Worm (Caenorhabditis elegans) whole organism, young adult: ENCODE results near the gene C18A3.3.

Experiments
- B0019.2 ChIP-seq: fragments of 200-800 bp; sonication (Bioruptor generic); conservative IDR thresholded peaks from 2 replicates; pipeline ENCODE4 v1.3.6; 2022; ENCODE audit warnings: missing genetic modification reagents, missing genetic modification characterization, missing compliant biosample characterization
- B0261.1 ChIP-seq: sonication (generic microtip); optimal IDR thresholded peaks from 2 replicates; lab custom pipeline; 2016; ENCODE audit warnings: mild to moderate bottlenecking, missing genetic modification characterization, moderate library complexity, missing compliant biosample characterization
- C06A6.2 ChIP-seq: fragments of 200-800 bp; sonication (Bioruptor generic); conservative IDR thresholded peaks from 2 replicates; pipeline ENCODE4 v1.3.6; 2022; ENCODE audit warnings: missing genetic modification characterization, missing compliant biosample characterization
- F33H1.4 ChIP-seq: fragments of 200-800 bp; sonication (Bioruptor generic); IDR thresholded peaks from 2 replicates; pipeline ENCODE4 v1.3.6; 2022; ENCODE audit warnings: missing genetic modification reagents, missing genetic modification characterization, missing compliant biosample characterization
- F39B2.1 ChIP-seq: fragments of 200-800 bp; sonication (Bioruptor generic); IDR thresholded peaks from 2 replicates; pipeline ENCODE4 v1.3.6; 2022; ENCODE audit warnings: missing genetic modification reagents, missing genetic modification characterization, missing compliant biosample characterization
- F49E8.2 ChIP-seq: sonication (generic microtip); optimal IDR thresholded peaks from 3 replicates; lab custom pipeline; 2017; ENCODE audit warnings: missing genetic modification characterization, mild to moderate bottlenecking, missing compliant biosample characterization, antibody characterized with exemption, moderate library complexity; ENCODE audit not compliant: insufficient read depth
- F57C9.4 ChIP-seq: sonication (generic microtip); optimal IDR thresholded peaks from 2 replicates; lab custom pipeline; 2017; ENCODE audit warnings: mild to moderate bottlenecking, missing genetic modification characterization, missing compliant biosample characterization
- T07F8.4 ChIP-seq: sonication (generic microtip); optimal IDR thresholded peaks from 2 replicates; lab custom pipeline; 2016; ENCODE audit warnings: mild to moderate bottlenecking, missing genetic modification characterization, moderate library complexity, missing compliant biosample characterization
- T26A5.8 ChIP-seq: sonication (generic microtip); optimal IDR thresholded peaks from 2 replicates; lab custom pipeline; 2016; ENCODE audit warnings: missing genetic modification characterization, missing compliant biosample characterization
- Y79H2A.3 ChIP-seq: fragments of 200-800 bp; sonication (Bioruptor generic); conservative IDR thresholded peaks from 2 replicates; pipeline ENCODE4 v1.3.6; 2022; ENCODE audit warnings: missing genetic modification reagents, missing genetic modification characterization, missing compliant biosample characterization
- ZK185.1 ChIP-seq: sonication (generic microtip); optimal IDR thresholded peaks from 2 replicates; lab custom pipeline; 2016; ENCODE audit warnings: mild to moderate bottlenecking, missing genetic modification characterization, missing compliant biosample characterization; ENCODE audit not compliant: poor library complexity, severe bottlenecking
- akir-1 ChIP-seq: fragments of 200-800 bp; sonication (Bioruptor generic); optimal IDR thresholded peaks from 2 replicates; lab custom pipeline; 2018; ENCODE audit warnings: mild to moderate bottlenecking, missing genetic modification characterization, moderate library complexity, missing compliant biosample characterization
- ama-1 ChIP-seq, 3 experiments: fragments of 150-350 bp in 1 of 3; sonication (generic microtip) in 2 of 3; optimal IDR thresholded peaks; 2 replicates each; lab custom pipeline; 2014 to 2018; ENCODE audit warnings: missing biosample characterization in 2 of 3, missing genetic modification characterization in 2 of 3, missing genetic modification reagents in 2 of 3
- aptf-2 ChIP-seq: fragments of 200-800 bp; sonication (Bioruptor generic); conservative IDR thresholded peaks from 2 replicates; pipeline ENCODE4 v1.3.6; 2022; ENCODE audit warnings: missing genetic modification reagents, missing genetic modification characterization, missing compliant biosample characterization
- attf-3 ChIP-seq: fragments of 200-800 bp; sonication (Bioruptor generic); conservative IDR thresholded peaks from 2 replicates; pipeline ENCODE4 v1.3.6; 2022; ENCODE audit warnings: missing genetic modification reagents, missing genetic modification characterization, missing compliant biosample characterization
- bed-1 ChIP-seq: fragments of 200-800 bp; sonication (Bioruptor generic); IDR thresholded peaks from 2 replicates; pipeline ENCODE4 v1.3.6; 2022; ENCODE audit warnings: missing genetic modification reagents, missing genetic modification characterization, missing compliant biosample characterization
- cebp-1 ChIP-seq, 2 experiments: fragments of 200-800 bp in 1 of 2; sonication (Bioruptor generic) in 1 of 2; sonication (generic microtip) in 1 of 2; IDR thresholded peaks in 1 of 2; optimal IDR thresholded peaks in 1 of 2; 2 replicates each; pipeline versions ENCODE4 v1.3.6 to Lab custom; 2017 to 2022; ENCODE audit warnings: missing compliant biosample characterization in 2 of 2, missing genetic modification characterization in 2 of 2, mild to moderate bottlenecking in 1 of 2, missing genetic modification reagents in 1 of 2, moderate library complexity in 1 of 2
- ceh-100 ChIP-seq: fragments of 200-800 bp; sonication (Bioruptor generic); IDR thresholded peaks from 2 replicates; pipeline ENCODE4 v1.3.6; 2022; ENCODE audit warnings: missing genetic modification reagents, missing genetic modification characterization, missing compliant biosample characterization
- ceh-27 ChIP-seq: fragments of 200-800 bp; sonication (Bioruptor generic); optimal IDR thresholded peaks from 2 replicates; lab custom pipeline; 2018; ENCODE audit warnings: mild to moderate bottlenecking, missing genetic modification characterization, moderate library complexity, missing compliant biosample characterization
- dpff-1 ChIP-seq: sonication (generic microtip); optimal IDR thresholded peaks from 2 replicates; lab custom pipeline; 2017; ENCODE audit warnings: mild to moderate bottlenecking, missing genetic modification characterization, missing compliant biosample characterization
- dpl-1 ChIP-seq: fragments of 150-350 bp; optimal IDR thresholded peaks from 2 replicates; lab custom pipeline; 2014; ENCODE audit warnings: missing biosample characterization, missing genetic modification reagents, missing genetic modification characterization
- egl-18 ChIP-seq: fragments of 200-800 bp; sonication (Bioruptor generic); IDR thresholded peaks from 2 replicates; pipeline ENCODE4 v1.3.6; 2022; ENCODE audit warnings: missing genetic modification reagents, missing genetic modification characterization, missing compliant biosample characterization
- ekl-4 ChIP-seq: fragments of 200-800 bp; sonication (Bioruptor generic); IDR thresholded peaks from 2 replicates; pipeline ENCODE4 v1.3.6; 2022; ENCODE audit warnings: missing genetic modification reagents, missing genetic modification characterization, missing compliant biosample characterization
- fkh-3 ChIP-seq: sonication (generic microtip); optimal IDR thresholded peaks from 2 replicates; lab custom pipeline; 2016; ENCODE audit warnings: mild to moderate bottlenecking, missing genetic modification characterization, missing compliant biosample characterization
- him-1 ChIP-seq: sonication (generic microtip); optimal IDR thresholded peaks from 2 replicates; lab custom pipeline; 2016; ENCODE audit warnings: missing genotype, missing genetic modification reagents, missing genetic modification characterization, missing compliant biosample characterization
- hrde-1 ChIP-seq: sonication (generic microtip); optimal IDR thresholded peaks from 2 replicates; lab custom pipeline; 2016; ENCODE audit warnings: missing genetic modification characterization, mild to moderate bottlenecking, missing compliant biosample characterization, moderate library complexity, missing genotype, missing genetic modification reagents, borderline replicate concordance
- let-526 ChIP-seq: fragments of 200-800 bp; sonication (Bioruptor generic); IDR thresholded peaks from 2 replicates; pipeline ENCODE4 v1.3.6; 2022; ENCODE audit warnings: missing genetic modification reagents, missing genetic modification characterization, missing compliant biosample characterization
- let-607 ChIP-seq, 2 experiments: fragments of 200-800 bp in 1 of 2; sonication (Bioruptor generic) in 1 of 2; sonication (generic microtip) in 1 of 2; optimal IDR thresholded peaks; 2 replicates each; lab custom pipeline; 2016 to 2018; ENCODE audit warnings: mild to moderate bottlenecking in 2 of 2, missing compliant biosample characterization in 2 of 2, missing genetic modification characterization in 2 of 2, moderate library complexity in 2 of 2, missing genotype in 1 of 2
- lin-35 ChIP-seq, 3 experiments: fragments of 150-350 bp in 2 of 3; sonication (generic microtip) in 1 of 3; optimal IDR thresholded peaks; 2 replicates each; lab custom pipeline; 2014 to 2018; ENCODE audit warnings: missing biosample characterization in 3 of 3, missing genetic modification characterization in 3 of 3, missing genetic modification reagents in 3 of 3
- lin-54 ChIP-seq: fragments of 200-800 bp; sonication (Bioruptor generic); optimal IDR thresholded peaks from 2 replicates; lab custom pipeline; 2018; ENCODE audit warnings: mild to moderate bottlenecking, missing genetic modification characterization, missing compliant biosample characterization
- lsl-1 ChIP-seq: fragments of 200-800 bp; sonication (Bioruptor generic); optimal IDR thresholded peaks from 2 replicates; lab custom pipeline; 2018; ENCODE audit warnings: mild to moderate bottlenecking, missing genetic modification characterization, moderate library complexity, missing compliant biosample characterization
- madf-10 ChIP-seq: sonication (generic microtip); optimal IDR thresholded peaks from 2 replicates; lab custom pipeline; 2016; ENCODE audit warnings: mild to moderate bottlenecking, missing genetic modification characterization, missing compliant biosample characterization
- madf-3 ChIP-seq: fragments of 200-800 bp; sonication (Bioruptor generic); IDR thresholded peaks from 2 replicates; pipeline ENCODE4 v1.3.6; 2022; ENCODE audit warnings: missing genetic modification reagents, missing genetic modification characterization, missing compliant biosample characterization
- madf-6 ChIP-seq: fragments of 200-800 bp; sonication (Bioruptor generic); IDR thresholded peaks from 2 replicates; pipeline ENCODE4 v1.3.6; 2022; ENCODE audit warnings: missing genetic modification reagents, missing genetic modification characterization, missing compliant biosample characterization
- nfya-2 ChIP-seq: fragments of 200-800 bp; sonication (Bioruptor generic); IDR thresholded peaks from 2 replicates; pipeline ENCODE4 v1.3.6; 2022; ENCODE audit warnings: missing genetic modification reagents, missing genetic modification characterization, missing compliant biosample characterization
- nhr-120 ChIP-seq: fragments of 200-800 bp; sonication (Bioruptor generic); IDR thresholded peaks from 2 replicates; pipeline ENCODE4 v1.3.6; 2022; ENCODE audit warnings: missing genetic modification characterization, missing compliant biosample characterization
- nhr-179 ChIP-seq: sonication (generic microtip); optimal IDR thresholded peaks from 2 replicates; lab custom pipeline; 2016; ENCODE audit warnings: mild to moderate bottlenecking, missing genetic modification characterization, missing compliant biosample characterization
- nhr-80 ChIP-seq: sonication (generic microtip); optimal IDR thresholded peaks from 2 replicates; lab custom pipeline; 2016; ENCODE audit warnings: missing genetic modification characterization, missing compliant biosample characterization
- rcor-1 ChIP-seq: fragments of 200-800 bp; sonication (Bioruptor generic); IDR thresholded peaks from 2 replicates; pipeline ENCODE4 v1.3.6; 2022; ENCODE audit warnings: missing genetic modification reagents, missing genetic modification characterization, missing compliant biosample characterization
- rec-8 ChIP-seq, 2 experiments: sonication (generic microtip); optimal IDR thresholded peaks; 2 replicates each; lab custom pipeline; 2016; ENCODE audit warnings: mild to moderate bottlenecking in 2 of 2, missing genetic modification characterization in 2 of 2, missing genetic modification reagents in 2 of 2, missing genotype in 2 of 2, missing biosample characterization in 1 of 2, missing compliant biosample characterization in 1 of 2, moderate library complexity in 1 of 2
- repo-1 ChIP-seq: sonication (generic microtip); optimal IDR thresholded peaks from 2 replicates; lab custom pipeline; 2017; ENCODE audit warnings: mild to moderate bottlenecking, missing genetic modification characterization, missing compliant biosample characterization
- snpc-1.3 ChIP-seq: sonication (generic microtip); optimal IDR thresholded peaks from 2 replicates; lab custom pipeline; 2017; ENCODE audit warnings: missing genetic modification characterization, mild to moderate bottlenecking, missing compliant biosample characterization, antibody characterized with exemption, moderate library complexity, missing genotype, missing genetic modification reagents; ENCODE audit not compliant: insufficient read depth
- snpc-3.4 ChIP-seq: sonication (generic microtip); optimal IDR thresholded peaks from 2 replicates; lab custom pipeline; 2017; ENCODE audit warnings: missing genetic modification characterization, mild to moderate bottlenecking, missing compliant biosample characterization, antibody characterized with exemption, moderate library complexity, missing genotype, missing genetic modification reagents
- tbp1 ChIP-seq: fragments of 200-800 bp; sonication (Bioruptor generic); optimal IDR thresholded peaks from 2 replicates; lab custom pipeline; 2018; ENCODE audit warnings: mild to moderate bottlenecking, missing genetic modification characterization, missing compliant biosample characterization
- ztf-22 ChIP-seq: fragments of 200-800 bp; sonication (Bioruptor generic); optimal IDR thresholded peaks from 2 replicates; lab custom pipeline; 2018; ENCODE audit warnings: mild to moderate bottlenecking, missing genetic modification characterization, moderate library complexity, missing compliant biosample characterization
- ztf-6 ChIP-seq: fragments of 200-800 bp; sonication (Bioruptor generic); IDR thresholded peaks from 2 replicates; pipeline ENCODE4 v1.3.6; 2022; ENCODE audit warnings: missing genetic modification reagents, missing genetic modification characterization, missing compliant biosample characterization

Gene C18A3.3

ce11 chrII:5712126-5712525 is 4.0 kb upstream of the C18A3.3 start (continued):
- TF ChIP-seq bed-1 (GFP tag; lab: Robert Waterston, UW), result no peak
- peak; percentile 20 for TF ChIP-seq lin-54
- TF ChIP-seq him-1 (tag; lab: Kevin White, UChicago), result peak; percentile 3
- TF ChIP-seq ztf-6 (GFP tag; lab: Robert Waterston, UW), result no peak
- no peak for TF ChIP-seq fkh-3 (tag; lab: Kevin White, UChicago)
- no peak for TF ChIP-seq cebp-1 (GFP tag; IDR thresholded peaks at IDR 0.05; lab: Robert Waterston, UW)
- TF ChIP-seq cebp-1 (tag; optimal IDR thresholded peaks at IDR 0.05; lab: Kevin White, UChicago), result peak; percentile 24
- no peak for TF ChIP-seq nhr-120 (GFP tag; lab: Robert Waterston, UW)
- peak; percentile 50 for TF ChIP-seq snpc-3.4 (tag; lab: Kevin White, UChicago)
- no peak for TF ChIP-seq ztf-22
- peak; percentile 35 for TF ChIP-seq ZK185.1
- TF ChIP-seq ama-1 (optimal IDR thresholded peaks at IDR 0.05; lab: Kevin White, UChicago), result no peak
- TF ChIP-seq ama-1 (GFP tag; optimal IDR thresholded peaks at IDR 0.05; lab: Kevin White, UChicago), result peak in 1 of 2 experiments; percentile 45
- no peak for TF ChIP-seq B0019.2 (GFP tag; lab: Robert Waterston, UW)
- no peak; the same call in 1 of the 2 replicates for TF ChIP-seq rcor-1 (GFP tag; lab: Robert Waterston, UW)
- TF ChIP-seq repo-1, result no peak
- no peak for TF ChIP-seq akir-1 (GFP tag; lab: Kevin White, UChicago)
- TF ChIP-seq madf-10, result no peak
- no peak for TF ChIP-seq B0261.1 (tag; lab: Kevin White, UChicago)
- TF ChIP-seq tbp1 (GFP tag; lab: Kevin White, UChicago), result no peak
- no peak for TF ChIP-seq lin-35 (GFP tag; optimal IDR thresholded peaks at IDR 0.05; lab: Kevin White, UChicago)
- no peak for TF ChIP-seq nfya-2 (GFP tag; lab: Robert Waterston, UW)
- peak; percentile 68 for TF ChIP-seq hrde-1

ce11 chrII:5714807-5715206 is 1.3 kb upstream of the C18A3.3 start, which contains the start of the genes tiar-1 and lelo-4:
TSS of gene tiar-1 (minus strand) at chrII:5714823.
TSS of gene lelo-4 (plus strand) at chrII:5714924.
- TF ChIP-seq madf-3 (peak; percentile 99), let-526 (GFP tag; lab: Robert Waterston, UW) (no peak), nhr-179 (no peak), aptf-2 (no peak), attf-3 (no peak), F33H1.4 (GFP tag; lab: Robert Waterston, UW) (no peak; the same call in 1 of the 2 replicates), madf-10 (no peak), rec-8 (tag; optimal IDR thresholded peaks at IDR 0.05; lab: Kevin White, UChicago) (no peak), C06A6.2 (GFP tag; lab: Robert Waterston, UW) (no peak), F39B2.1 (GFP tag; lab: Robert Waterston, UW) (no peak), snpc-1.3 (tag; lab: Kevin White, UChicago) (peak; percentile 52), dpff-1 (tag; lab: Kevin White, UChicago) (no peak), him-1 (tag; lab: Kevin White, UChicago) (no peak), T07F8.4 (tag; lab: Kevin White, UChicago) (no peak), ceh-27 (GFP tag; lab: Kevin White, UChicago) (peak; percentile 78), madf-6 (GFP tag; lab: Robert Waterston, UW) (peak; percentile 53; the same call in 1 of the 2 replicates), dpl-1 (GFP tag; lab: Kevin White, UChicago) (peak; percentile 73), T26A5.8 (tag; lab: Kevin White, UChicago) (no peak), egl-18 (no peak), nhr-80 (tag; lab: Kevin White, UChicago) (peak; percentile 27), nfya-2 (GFP tag; lab: Robert Waterston, UW) (no peak), ceh-100 (GFP tag; lab: Robert Waterston, UW) (peak; percentile 44; the same call in 1 of the 2 replicates), F49E8.2 (tag; lab: Kevin White, UChicago) (no peak), let-607 (tag; optimal IDR thresholded peaks at IDR 0.05; lab: Kevin White, UChicago) (peak in 1 of 2 experiments; percentile 10), F57C9.4 (tag; lab: Kevin White, UChicago) (no peak), lsl-1 (GFP tag; lab: Kevin White, UChicago) (peak; percentile 14), ekl-4 (GFP tag; lab: Robert Waterston, UW) (0 out of 2 replicates have a peak, but pooled peaks have one; percentile 31), hrde-1 (no peak), Y79H2A.3 (no peak)
